Fruit fly (Drosophila melanogaster) whole organism: ENCODE measurements around the gene Osi10b.

Experiments
- CG8478 ChIP-seq: fragments of >200 bp; optimal IDR thresholded peaks from 2 replicates; lab custom pipeline; 2018; ENCODE audit warnings: inconsistent platforms
- pan ChIP-seq: fragments of >200 bp; optimal IDR thresholded peaks from 2 replicates; lab custom pipeline; 2017
- psq ChIP-seq: fragments of >200 bp; optimal IDR thresholded peaks from 2 replicates; lab custom pipeline; 2017

dm6 chr3R:6226156-6226555, 39.8 kb upstream of the Osi10b start:
- TF ChIP-seq pan (lab: Kevin White, UChicago), result no peak
- TF ChIP-seq psq (lab: Kevin White, UChicago), result no peak
- TF ChIP-seq CG8478 (lab: Kevin White, UChicago), result no peak
